Worm (Caenorhabditis elegans) whole organism, L4 larva: ENCODE measurements around the gene srh-220.

Experiments
- F10B5.3 ChIP-seq: sonication (generic microtip); optimal IDR thresholded peaks from 2 replicates; lab custom pipeline; 2016; ENCODE audit warnings: mild to moderate bottlenecking, missing genetic modification characterization, missing compliant biosample characterization
- F37D6.2 ChIP-seq: sonication (generic microtip); optimal IDR thresholded peaks from 2 replicates; lab custom pipeline; 2016; ENCODE audit warnings: mild to moderate bottlenecking, missing genetic modification characterization, missing compliant biosample characterization
- R02D3.7 ChIP-seq: fragments of 150-350 bp; sonication (generic microtip); optimal IDR thresholded peaks from 3 replicates; lab custom pipeline; 2014; ENCODE audit warnings: missing biosample characterization, missing genetic modification characterization
- T20F7.1 ChIP-seq: fragments of 200-800 bp; sonication (Bioruptor generic); optimal IDR thresholded peaks from 2 replicates; lab custom pipeline; 2018; ENCODE audit warnings: mild to moderate bottlenecking, missing genetic modification characterization, missing compliant biosample characterization
- Y75B8A.6 ChIP-seq: fragments of 200-800 bp; sonication (Bioruptor generic); IDR thresholded peaks from 2 replicates; pipeline ENCODE4 v1.3.6; 2022; ENCODE audit warnings: missing genetic modification reagents, missing genetic modification characterization, missing compliant biosample characterization
- ZK337.2 ChIP-seq: fragments of 200-800 bp; sonication (Bioruptor generic); IDR thresholded peaks from 2 replicates; pipeline ENCODE4 v1.3.6; 2022; ENCODE audit warnings: missing genetic modification reagents, missing genetic modification characterization, missing compliant biosample characterization
- aly-2 ChIP-seq: sonication (generic microtip); optimal IDR thresholded peaks from 2 replicates; lab custom pipeline; 2018; ENCODE audit warnings: missing biosample characterization, missing genetic modification characterization
- ceh-28 ChIP-seq: fragments of 150-350 bp; optimal IDR thresholded peaks from 2 replicates; lab custom pipeline; 2014; ENCODE audit warnings: missing biosample characterization, missing genetic modification reagents, missing genetic modification characterization
- ceh-32 ChIP-seq: sonication (generic microtip); optimal IDR thresholded peaks from 2 replicates; lab custom pipeline; 2016; ENCODE audit warnings: mild to moderate bottlenecking, missing genetic modification characterization, missing compliant biosample characterization; ENCODE audit not compliant: poor library complexity
- ceh-62 ChIP-seq: sonication (generic microtip); optimal IDR thresholded peaks from 2 replicates; lab custom pipeline; 2017; ENCODE audit warnings: missing biosample characterization, missing genetic modification characterization
- ctbp-1 ChIP-seq: fragments of 200-800 bp; sonication (Bioruptor generic); IDR thresholded peaks from 2 replicates; pipeline ENCODE4 v1.3.6; 2022; ENCODE audit warnings: missing genetic modification reagents, missing genetic modification characterization, missing compliant biosample characterization
- daf-12 ChIP-seq: fragments of 150-350 bp; optimal IDR thresholded peaks from 2 replicates; lab custom pipeline; 2014; ENCODE audit warnings: missing biosample characterization, missing genetic modification reagents, missing genetic modification characterization
- daf-16 ChIP-seq, 3 experiments: sonication (generic microtip); optimal IDR thresholded peaks; 2 replicates each; lab custom pipeline; 2016 to 2017; ENCODE audit warnings: missing genetic modification characterization in 3 of 3, missing genetic modification reagents in 3 of 3, mild to moderate bottlenecking in 2 of 3, missing compliant biosample characterization in 2 of 3, missing biosample characterization in 1 of 3, moderate library complexity in 1 of 3
- dmd-6 ChIP-seq: fragments of 200-800 bp; sonication (Bioruptor generic); IDR thresholded peaks from 2 replicates; pipeline ENCODE4 v1.3.6; 2022; ENCODE audit warnings: missing genetic modification reagents, missing genetic modification characterization, missing compliant biosample characterization
- dmd-8 ChIP-seq: fragments of 200-800 bp; sonication (Bioruptor generic); IDR thresholded peaks from 2 replicates; pipeline ENCODE4 v1.3.6; 2022; ENCODE audit warnings: missing genetic modification characterization, missing compliant biosample characterization
- dmd-9 ChIP-seq: fragments of 200-800 bp; sonication (Bioruptor generic); IDR thresholded peaks from 2 replicates; pipeline ENCODE4 v1.3.6; 2022; ENCODE audit warnings: missing genetic modification reagents, missing genetic modification characterization, missing compliant biosample characterization
- dpl-1 ChIP-seq: fragments of 150-350 bp; optimal IDR thresholded peaks from 2 replicates; lab custom pipeline; 2014; ENCODE audit warnings: missing biosample characterization, missing genetic modification reagents, missing genetic modification characterization
- egl-43 ChIP-seq: fragments of 200-800 bp; sonication (Bioruptor generic); IDR thresholded peaks from 2 replicates; pipeline ENCODE4 v1.3.6; 2022; ENCODE audit warnings: missing genetic modification reagents, missing genetic modification characterization, missing compliant biosample characterization
- fkh-10 ChIP-seq: fragments of 150-350 bp; optimal IDR thresholded peaks from 2 replicates; lab custom pipeline; 2014; ENCODE audit warnings: missing biosample characterization, missing genetic modification reagents, missing genetic modification characterization
- fos-1 ChIP-seq: fragments of 150-350 bp; optimal IDR thresholded peaks from 2 replicates; lab custom pipeline; 2014; ENCODE audit warnings: missing biosample characterization, missing genetic modification characterization
- gei-8 ChIP-seq: fragments of 200-800 bp; sonication (Bioruptor generic); optimal IDR thresholded peaks from 2 replicates; lab custom pipeline; 2018; ENCODE audit warnings: mild to moderate bottlenecking, missing genetic modification characterization, missing compliant biosample characterization
- hif-1 ChIP-seq, 2 experiments: sonication (generic microtip); optimal IDR thresholded peaks; 2 replicates each; lab custom pipeline; 2016 to 2017; ENCODE audit warnings: missing compliant biosample characterization in 2 of 2, missing genetic modification characterization in 2 of 2, missing genetic modification reagents in 2 of 2, missing genotype in 2 of 2, mild to moderate bottlenecking in 1 of 2
- hlh-30 ChIP-seq: sonication (generic microtip); optimal IDR thresholded peaks from 2 replicates; lab custom pipeline; 2017; ENCODE audit warnings: antibody characterized with exemption, mild to moderate bottlenecking, missing genetic modification characterization, missing compliant biosample characterization; ENCODE audit not compliant: insufficient read depth
- hmg-1.1 ChIP-seq: fragments of 200-800 bp; sonication (Bioruptor generic); IDR thresholded peaks from 2 replicates; pipeline ENCODE4 v1.3.6; 2022; ENCODE audit warnings: missing genetic modification reagents, missing genetic modification characterization, missing compliant biosample characterization
- jun-1 ChIP-seq: fragments of 150-350 bp; optimal IDR thresholded peaks from 2 replicates; lab custom pipeline; 2014; ENCODE audit warnings: missing biosample characterization, missing genetic modification reagents, missing genetic modification characterization
- lim-7 ChIP-seq: fragments of 200-800 bp; sonication (Bioruptor generic); IDR thresholded peaks from 2 replicates; pipeline ENCODE4 v1.3.6; 2022; ENCODE audit warnings: missing genetic modification characterization, missing compliant biosample characterization
- lin-1 ChIP-seq: fragments of 200-800 bp; sonication (Bioruptor generic); IDR thresholded peaks from 2 replicates; pipeline ENCODE4 v1.3.6; 2022; ENCODE audit warnings: missing genetic modification reagents, missing genetic modification characterization, missing compliant biosample characterization
- lin-13 ChIP-seq: fragments of 150-350 bp; optimal IDR thresholded peaks from 2 replicates; lab custom pipeline; 2014; ENCODE audit warnings: missing biosample characterization, missing genetic modification reagents, missing genetic modification characterization
- lin-15B ChIP-seq: fragments of 150-350 bp; sonication (generic microtip); optimal IDR thresholded peaks from 3 replicates; lab custom pipeline; 2014; ENCODE audit warnings: missing biosample characterization, missing genetic modification characterization
- lin-39 ChIP-seq: fragments of 150-350 bp; optimal IDR thresholded peaks from 2 replicates; lab custom pipeline; 2014; ENCODE audit warnings: missing biosample characterization, missing genetic modification reagents, missing genetic modification characterization
- madf-5 ChIP-seq, 2 experiments: fragments of 200-800 bp; sonication (Bioruptor generic); IDR thresholded peaks; 2 replicates each; pipeline ENCODE4 v1.3.6; 2022; ENCODE audit warnings: missing compliant biosample characterization in 2 of 2, missing genetic modification characterization in 2 of 2
- madf-9 ChIP-seq: fragments of 200-800 bp; sonication (Bioruptor generic); conservative IDR thresholded peaks from 2 replicates; pipeline ENCODE4 v1.3.6; 2022; ENCODE audit warnings: missing genetic modification reagents, missing genetic modification characterization, missing compliant biosample characterization
- mxl-2 ChIP-seq: fragments of 200-800 bp; sonication (Bioruptor generic); conservative IDR thresholded peaks from 2 replicates; pipeline ENCODE4 v1.3.6; 2022; ENCODE audit warnings: missing genetic modification reagents, missing genetic modification characterization, missing compliant biosample characterization
- nhr-10 ChIP-seq: fragments of 150-350 bp; optimal IDR thresholded peaks from 2 replicates; lab custom pipeline; 2014; ENCODE audit warnings: missing biosample characterization, missing genetic modification characterization
- nhr-102 ChIP-seq: sonication (generic microtip); optimal IDR thresholded peaks from 2 replicates; lab custom pipeline; 2016; ENCODE audit warnings: mild to moderate bottlenecking, missing genetic modification characterization, moderate library complexity, missing compliant biosample characterization
- nhr-28 ChIP-seq: fragments of 150-350 bp; optimal IDR thresholded peaks from 2 replicates; lab custom pipeline; 2014; ENCODE audit warnings: missing biosample characterization, missing genetic modification characterization
- nhr-42 ChIP-seq: fragments of 200-800 bp; sonication (Bioruptor generic); IDR thresholded peaks from 2 replicates; pipeline ENCODE4 v1.3.6; 2022; ENCODE audit warnings: missing genetic modification characterization, missing compliant biosample characterization
- nhr-6 ChIP-seq: fragments of 150-350 bp; optimal IDR thresholded peaks from 2 replicates; lab custom pipeline; 2014; ENCODE audit warnings: missing biosample characterization, missing genetic modification characterization
- nhr-76 ChIP-seq: fragments of 150-350 bp; optimal IDR thresholded peaks from 2 replicates; lab custom pipeline; 2014; ENCODE audit warnings: missing biosample characterization, missing genetic modification characterization
- nhr-77 ChIP-seq: fragments of 150-350 bp; optimal IDR thresholded peaks from 2 replicates; lab custom pipeline; 2014; ENCODE audit warnings: missing biosample characterization, missing genetic modification characterization
- pha-4 ChIP-seq, 2 experiments: fragments of 150-350 bp in 1 of 2; fragments of 200-800 bp in 1 of 2; sonication (Bioruptor generic) in 1 of 2; IDR thresholded peaks in 1 of 2; optimal IDR thresholded peaks in 1 of 2; 2 replicates each; pipeline versions ENCODE4 v1.3.6 to Lab custom; 2014 to 2022; ENCODE audit warnings: missing genetic modification characterization in 2 of 2, missing genetic modification reagents in 2 of 2, missing biosample characterization in 1 of 2, missing compliant biosample characterization in 1 of 2
- pqm-1 ChIP-seq: sonication (generic microtip); optimal IDR thresholded peaks from 2 replicates; lab custom pipeline; 2017; ENCODE audit warnings: missing biosample characterization, missing genetic modification characterization
- sdz-12 ChIP-seq: fragments of 200-800 bp; sonication (Bioruptor generic); optimal IDR thresholded peaks from 2 replicates; lab custom pipeline; 2018; ENCODE audit warnings: mild to moderate bottlenecking, missing genetic modification characterization, missing compliant biosample characterization
- skn-1 ChIP-seq: fragments of 150-350 bp; optimal IDR thresholded peaks from 2 replicates; lab custom pipeline; 2014; ENCODE audit warnings: missing biosample characterization, missing genetic modification characterization
- snpc-1.2 ChIP-seq: fragments of 200-800 bp; sonication (Bioruptor generic); IDR thresholded peaks from 2 replicates; pipeline ENCODE4 v1.3.6; 2022; ENCODE audit warnings: missing genetic modification reagents, missing genetic modification characterization, missing compliant biosample characterization
- snpc-4 ChIP-seq: fragments of 150-350 bp; optimal IDR thresholded peaks from 2 replicates; lab custom pipeline; 2014; ENCODE audit warnings: missing biosample characterization, missing genetic modification characterization
- tra-1 ChIP-seq: fragments of 200-800 bp; sonication (Bioruptor generic); IDR thresholded peaks from 2 replicates; pipeline ENCODE4 v1.3.6; 2022; ENCODE audit warnings: missing genetic modification reagents, missing genetic modification characterization, missing compliant biosample characterization
- unc-39 ChIP-seq: sonication (generic microtip); optimal IDR thresholded peaks from 2 replicates; lab custom pipeline; 2017; ENCODE audit warnings: missing biosample characterization, missing genetic modification characterization
- vab-7 ChIP-seq: fragments of 200-800 bp; sonication (Bioruptor generic); IDR thresholded peaks from 2 replicates; pipeline ENCODE4 v1.3.6; 2022; ENCODE audit warnings: missing genetic modification reagents, missing genetic modification characterization, missing compliant biosample characterization
- zfp-2 ChIP-seq: sonication (generic microtip); optimal IDR thresholded peaks from 2 replicates; lab custom pipeline; 2016; ENCODE audit warnings: mild to moderate bottlenecking, missing genetic modification characterization, missing compliant biosample characterization
- zip-11 ChIP-seq: fragments of 200-800 bp; sonication (Bioruptor generic); IDR thresholded peaks from 2 replicates; pipeline ENCODE4 v1.3.6; 2022; ENCODE audit warnings: missing genetic modification characterization, missing compliant biosample characterization
- ztf-11 ChIP-seq: fragments of 150-350 bp; optimal IDR thresholded peaks from 2 replicates; lab custom pipeline; 2014; ENCODE audit warnings: missing biosample characterization, missing genetic modification characterization

Gene srh-220

DNA sequence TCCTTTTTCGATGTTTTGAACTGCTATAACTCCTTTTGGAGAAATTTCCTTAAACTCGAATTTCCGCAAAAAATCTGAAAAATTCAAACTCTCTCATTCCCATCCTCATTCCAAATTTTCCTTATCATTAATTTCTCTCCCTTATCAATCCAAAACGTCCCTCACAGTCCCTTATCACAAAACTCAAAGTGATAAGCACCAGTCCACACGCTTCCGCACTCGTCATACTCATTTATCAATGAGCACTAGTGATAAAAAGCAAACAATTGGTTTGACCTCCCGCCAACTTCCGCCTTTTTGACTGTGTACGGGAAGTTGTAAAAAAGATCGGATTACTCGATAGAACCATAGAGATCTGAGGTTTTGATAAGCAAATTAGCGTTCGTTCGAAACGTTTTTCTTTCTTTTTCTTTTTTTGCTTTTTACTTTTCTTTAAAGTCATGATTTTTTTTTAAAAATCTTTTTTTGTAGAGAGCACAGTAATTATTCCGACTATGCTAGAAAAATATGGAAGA, 10.9 kb upstream of the srh-220 start, which contains the start of gene clec-78 (continued):
- TF ChIP-seq madf-5 (GFP tag; IDR thresholded peaks at IDR 0.05; lab: Robert Waterston, UW) (no peak), zfp-2 (tag; lab: Kevin White, UChicago) (no peak), nhr-6 (tag; lab: Kevin White, UChicago) (peak; percentile 39), hlh-30 (no peak), dmd-9 (GFP tag; lab: Robert Waterston, UW) (no peak), egl-43 (GFP tag; lab: Robert Waterston, UW) (no peak), ztf-11 (no peak), hmg-1.1 (GFP tag; lab: Robert Waterston, UW) (no peak), jun-1 (tag; lab: Kevin White, UChicago) (peak; percentile 79), nhr-10 (tag; lab: Kevin White, UChicago) (no peak), snpc-4 (no peak), ceh-32 (tag; lab: Kevin White, UChicago) (no peak), fos-1 (tag; lab: Kevin White, UChicago) (no peak), dmd-6 (peak; percentile 95), skn-1 (tag; lab: Kevin White, UChicago) (no peak), lin-39 (tag; lab: Kevin White, UChicago) (no peak), nhr-42 (no peak), tra-1 (GFP tag; lab: Robert Waterston, UW) (peak; percentile 84), lin-1 (peak; percentile 88), pqm-1 (tag; lab: Kevin White, UChicago) (peak; percentile 99), zip-11 (GFP tag; lab: Robert Waterston, UW) (no peak), daf-16 (GFP tag; optimal IDR thresholded peaks at IDR 0.05; lab: Kevin White, UChicago) (no peak), daf-16 (tag; optimal IDR thresholded peaks at IDR 0.05; lab: Kevin White, UChicago) (peak; percentile 78), aly-2 (no peak), dpl-1 (no peak), ctbp-1 (GFP tag; lab: Robert Waterston, UW) (no peak), gei-8 (no peak), lin-13 (GFP tag; lab: Kevin White, UChicago) (no peak), nhr-76 (tag; lab: Kevin White, UChicago) (no peak), T20F7.1 (GFP tag; lab: Kevin White, UChicago) (no peak), vab-7 (GFP tag; lab: Robert Waterston, UW) (no peak), lim-7 (GFP tag; lab: Robert Waterston, UW) (no peak), F37D6.2 (no peak), daf-12 (tag; lab: Kevin White, UChicago) (no peak), Y75B8A.6 (GFP tag; lab: Robert Waterston, UW) (no peak), nhr-77 (tag; lab: Kevin White, UChicago) (peak; percentile 85), nhr-102 (tag; lab: Kevin White, UChicago) (no peak), snpc-1.2 (GFP tag; lab: Robert Waterston, UW) (no peak), fkh-10 (no peak), lin-15B (tag; lab: Kevin White, UChicago) (no peak), R02D3.7 (no peak), F10B5.3 (no peak), sdz-12 (no peak), pha-4 (GFP tag; IDR thresholded peaks at IDR 0.05; lab: Robert Waterston, UW) (no peak), pha-4 (tag; optimal IDR thresholded peaks at IDR 0.05; lab: Kevin White, UChicago) (no peak), unc-39 (tag; lab: Kevin White, UChicago) (no peak), dmd-8 (GFP tag; lab: Robert Waterston, UW) (no peak), mxl-2 (GFP tag; lab: Robert Waterston, UW) (no peak), ceh-28 (no peak), ZK337.2 (GFP tag; lab: Robert Waterston, UW) (no peak), nhr-28 (tag; lab: Kevin White, UChicago) (peak; percentile 96), hif-1 (tag; optimal IDR thresholded peaks at IDR 0.05; lab: Kevin White, UChicago) (no peak), madf-9 (no peak), ceh-62 (no peak)
